Worm (Caenorhabditis elegans) whole organism, mixed stage, embryonic: ENCODE results near the gene F17E9.3.

ENCODE experiments used
- lin-32 ChIP-seq: fragments of 200-800 bp; sonication (Bioruptor generic); optimal IDR thresholded peaks from 2 replicates; lab custom pipeline; 2018; ENCODE audit warnings: mild to moderate bottlenecking, missing genetic modification characterization, missing compliant biosample characterization
- nhr-12 ChIP-seq: fragments of 150-350 bp; optimal IDR thresholded peaks from 2 replicates; lab custom pipeline; 2014; ENCODE audit warnings: missing biosample characterization, missing genetic modification characterization

DNA sequence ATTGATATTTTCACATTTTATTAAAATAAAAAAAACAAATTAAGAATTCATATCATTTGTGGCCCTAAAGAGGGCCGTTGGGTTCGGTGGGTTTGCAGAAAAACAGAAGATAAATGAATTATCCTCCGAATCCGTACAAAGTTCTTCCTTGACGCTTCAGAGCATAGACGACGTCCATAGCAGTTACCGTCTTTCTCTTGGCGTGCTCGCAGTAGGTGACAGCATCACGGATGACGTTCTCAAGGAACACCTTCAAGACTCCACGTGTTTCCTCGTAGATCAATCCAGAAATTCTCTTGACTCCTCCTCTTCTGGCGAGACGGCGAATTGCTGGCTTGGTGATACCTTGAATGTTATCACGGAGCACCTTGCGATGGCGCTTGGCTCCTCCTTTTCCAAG, 21.1 kb upstream of the F17E9.3 start:
- TF ChIP-seq nhr-12 (tag; lab: Kevin White, UChicago) (no peak), lin-32 (GFP tag; lab: Kevin White, UChicago) (no peak)
